Fruit fly (Drosophila melanogaster) whole organism, embryonic: Measurements from ENCODE around the gene CG34384.

Source experiments
- CG10462 ChIP-seq: fragments of 200-800 bp; sonication (Bioruptor generic); optimal IDR thresholded peaks from 2 replicates; lab custom pipeline; 2016; ENCODE audit warnings: missing biosample characterization, missing genetic modification characterization
- CG12104 ChIP-seq: fragments of 200-800 bp; sonication (Bioruptor generic); optimal IDR thresholded peaks from 3 replicates; lab custom pipeline; 2016; ENCODE audit warnings: missing biosample characterization, missing genetic modification characterization
- CG12942 ChIP-seq: fragments of 200-800 bp; sonication (Bioruptor generic); optimal IDR thresholded peaks from 3 replicates; lab custom pipeline; 2016; ENCODE audit warnings: missing biosample characterization, missing genetic modification characterization
- CG13296 ChIP-seq: fragments of 200-800 bp; sonication (Bioruptor generic); optimal IDR thresholded peaks from 3 replicates; lab custom pipeline; 2018; ENCODE audit warnings: missing biosample characterization, mild to moderate bottlenecking, missing genetic modification characterization
- CG15011 ChIP-seq: fragments of 200-800 bp; sonication (Bioruptor generic); optimal IDR thresholded peaks from 3 replicates; lab custom pipeline; 2018; ENCODE audit warnings: missing biosample characterization, mild to moderate bottlenecking, missing genetic modification characterization
- CG17912 ChIP-seq: fragments of 200-800 bp; sonication (Bioruptor generic); optimal IDR thresholded peaks from 2 replicates; lab custom pipeline; 2018; ENCODE audit warnings: missing biosample characterization, mild to moderate bottlenecking, missing genetic modification characterization
- CG18262 ChIP-seq: fragments of 200-800 bp; optimal IDR thresholded peaks from 3 replicates; lab custom pipeline; 2019; ENCODE audit warnings: missing biosample characterization, mild to moderate bottlenecking, missing genetic modification characterization, moderate library complexity
- CG2116 ChIP-seq: fragments of 200-800 bp; sonication (Bioruptor generic); optimal IDR thresholded peaks from 3 replicates; lab custom pipeline; 2018; ENCODE audit warnings: missing biosample characterization, mild to moderate bottlenecking, missing genetic modification characterization
- CG3281 ChIP-seq: fragments of 200-800 bp; sonication (Bioruptor generic); optimal IDR thresholded peaks from 3 replicates; lab custom pipeline; 2017; ENCODE audit warnings: missing biosample characterization, mild to moderate bottlenecking, missing genetic modification characterization
- CG33557 ChIP-seq: fragments of 200-800 bp; sonication (Bioruptor generic); optimal IDR thresholded peaks from 2 replicates; lab custom pipeline; 2019; ENCODE audit warnings: missing biosample characterization, mild to moderate bottlenecking, missing genetic modification characterization, moderate library complexity
- CG42726 ChIP-seq: fragments of 200-800 bp; sonication (Bioruptor generic); IDR thresholded peaks from 2 replicates; pipeline ENCODE4 v1.3.6; 2022; ENCODE audit warnings: missing biosample characterization, missing genetic modification characterization; ENCODE audit not compliant: partially characterized antibody
- CG4424 ChIP-seq: fragments of 200-800 bp; sonication (Bioruptor generic); optimal IDR thresholded peaks from 3 replicates; lab custom pipeline; 2016; ENCODE audit warnings: missing biosample characterization, missing genetic modification characterization
- CG7745 ChIP-seq: fragments of 200-800 bp; sonication (Bioruptor generic); optimal IDR thresholded peaks from 2 replicates; lab custom pipeline; 2018; ENCODE audit warnings: missing biosample characterization, mild to moderate bottlenecking, missing genetic modification characterization, moderate library complexity
- CG7839 ChIP-seq: fragments of 200-800 bp; sonication (Bioruptor generic); optimal IDR thresholded peaks from 3 replicates; lab custom pipeline; 2018; ENCODE audit warnings: missing biosample characterization, mild to moderate bottlenecking, missing genetic modification characterization, moderate library complexity
- CG7987 ChIP-seq: fragments of 200-800 bp; sonication (Bioruptor generic); optimal IDR thresholded peaks from 2 replicates; lab custom pipeline; 2018; ENCODE audit warnings: missing biosample characterization, mild to moderate bottlenecking, missing genetic modification characterization, moderate library complexity
- CG8765 ChIP-seq: fragments of 200-800 bp; sonication (Bioruptor generic); IDR thresholded peaks from 2 replicates; pipeline ENCODE4 v1.3.6; 2022; ENCODE audit warnings: missing biosample characterization, missing genetic modification characterization
- CG9797 ChIP-seq: fragments of 200-800 bp; sonication (Bioruptor generic); optimal IDR thresholded peaks from 3 replicates; lab custom pipeline; 2018; ENCODE audit warnings: missing biosample characterization, mild to moderate bottlenecking, missing genetic modification characterization
- Elba2 ChIP-seq: fragments of 200-800 bp; sonication (Bioruptor generic); optimal IDR thresholded peaks from 3 replicates; lab custom pipeline; 2016; ENCODE audit warnings: missing biosample characterization, missing genetic modification characterization
- Ets97D ChIP-seq: fragments of 200-800 bp; sonication (Bioruptor generic); optimal IDR thresholded peaks from 3 replicates; lab custom pipeline; 2016; ENCODE audit warnings: missing biosample characterization, missing genetic modification characterization
- HmgD ChIP-seq: fragments of 200-800 bp; sonication (Bioruptor generic); optimal IDR thresholded peaks from 3 replicates; lab custom pipeline; 2016; ENCODE audit warnings: missing biosample characterization, missing genetic modification characterization
- Lpt ChIP-seq: fragments of >200 bp; optimal IDR thresholded peaks from 2 replicates; lab custom pipeline; 2018; ENCODE audit warnings: missing biosample characterization, missing genetic modification characterization
- MBD-R2 ChIP-seq: fragments of 200-800 bp; sonication (Bioruptor generic); IDR thresholded peaks from 2 replicates; pipeline ENCODE4 v1.3.6; 2022; ENCODE audit warnings: missing biosample characterization, missing genetic modification characterization
- NK7.1 ChIP-seq: fragments of 200-800 bp; sonication (Bioruptor generic); optimal IDR thresholded peaks from 3 replicates; lab custom pipeline; 2016; ENCODE audit warnings: missing biosample characterization, missing genetic modification characterization
- Nf-YC ChIP-seq: fragments of 200-800 bp; optimal IDR thresholded peaks from 3 replicates; lab custom pipeline; 2019; ENCODE audit warnings: missing biosample characterization, mild to moderate bottlenecking, missing genetic modification characterization, moderate library complexity
- NfI ChIP-seq: fragments of 200-800 bp; sonication (Bioruptor generic); optimal IDR thresholded peaks from 3 replicates; lab custom pipeline; 2018; ENCODE audit warnings: missing biosample characterization, mild to moderate bottlenecking, missing genetic modification characterization, moderate library complexity
- Xbp1 ChIP-seq: fragments of 200-800 bp; sonication (Bioruptor generic); optimal IDR thresholded peaks from 3 replicates; lab custom pipeline; 2016; ENCODE audit warnings: missing biosample characterization, mild to moderate bottlenecking, missing genetic modification characterization
- ara ChIP-seq: fragments of 200-800 bp; sonication (Bioruptor generic); IDR thresholded peaks from 2 replicates; pipeline ENCODE4 v1.3.6; 2022; ENCODE audit warnings: missing biosample characterization, missing genetic modification characterization
- bsh ChIP-seq, 2 experiments: fragments of 200-800 bp; sonication (Bioruptor generic); optimal IDR thresholded peaks; 2 replicates each; lab custom pipeline; 2017 to 2018; ENCODE audit warnings: mild to moderate bottlenecking in 2 of 2, missing biosample characterization in 2 of 2, missing genetic modification characterization in 2 of 2, moderate library complexity in 1 of 2
- chm ChIP-seq: fragments of 200-800 bp; sonication (Bioruptor generic); IDR thresholded peaks from 2 replicates; pipeline ENCODE4 v1.3.6; 2022; ENCODE audit warnings: missing biosample characterization, missing genetic modification characterization
- chn ChIP-seq: fragments of 200-800 bp; sonication (Bioruptor generic); optimal IDR thresholded peaks from 2 replicates; lab custom pipeline; 2016; ENCODE audit warnings: missing biosample characterization, missing genetic modification characterization
- disco-r ChIP-seq: fragments of 200-800 bp; sonication (Bioruptor generic); optimal IDR thresholded peaks from 2 replicates; lab custom pipeline; 2016; ENCODE audit warnings: missing biosample characterization, missing genetic modification characterization
- dmrt99B ChIP-seq: fragments of 200-800 bp; sonication (Bioruptor generic); optimal IDR thresholded peaks from 2 replicates; lab custom pipeline; 2018; ENCODE audit warnings: missing biosample characterization, mild to moderate bottlenecking, missing genetic modification characterization, moderate library complexity
- en ChIP-seq: fragments of 200-800 bp; sonication (Bioruptor generic); optimal IDR thresholded peaks from 2 replicates; lab custom pipeline; 2016; ENCODE audit warnings: missing biosample characterization, missing genetic modification characterization
- eyg ChIP-seq: fragments of 200-800 bp; sonication (Bioruptor generic); optimal IDR thresholded peaks from 3 replicates; lab custom pipeline; 2016; ENCODE audit warnings: missing biosample characterization, missing genetic modification characterization
- fd96Cb ChIP-seq: fragments of 200-800 bp; sonication (Bioruptor generic); optimal IDR thresholded peaks from 2 replicates; lab custom pipeline; 2018; ENCODE audit warnings: missing biosample characterization, mild to moderate bottlenecking, missing genetic modification characterization, moderate library complexity
- gem ChIP-seq: fragments of 200-800 bp; sonication (Bioruptor generic); optimal IDR thresholded peaks from 2 replicates; lab custom pipeline; 2019; ENCODE audit warnings: missing biosample characterization, mild to moderate bottlenecking, missing genetic modification characterization, moderate library complexity
- kay ChIP-seq: fragments of 200-800 bp; sonication (Bioruptor generic); optimal IDR thresholded peaks from 2 replicates; lab custom pipeline; 2016; ENCODE audit warnings: missing biosample characterization, missing genetic modification characterization
- lbe ChIP-seq: fragments of 200-800 bp; sonication (Bioruptor generic); optimal IDR thresholded peaks from 2 replicates; lab custom pipeline; 2016; ENCODE audit warnings: missing biosample characterization, mild to moderate bottlenecking, missing genetic modification characterization
- lilli ChIP-seq: fragments of 200-800 bp; sonication (Bioruptor generic); optimal IDR thresholded peaks from 3 replicates; lab custom pipeline; 2016; ENCODE audit warnings: missing biosample characterization, missing genetic modification characterization
- maf-S ChIP-seq: fragments of 200-800 bp; sonication (Bioruptor generic); optimal IDR thresholded peaks from 2 replicates; lab custom pipeline; 2016; ENCODE audit warnings: missing biosample characterization, missing genetic modification characterization
- nerfin-1 ChIP-seq: fragments of 200-800 bp; sonication (Bioruptor generic); optimal IDR thresholded peaks from 3 replicates; lab custom pipeline; 2019; ENCODE audit warnings: missing biosample characterization, mild to moderate bottlenecking, missing genetic modification characterization, moderate library complexity
- pan ChIP-seq, 4 experiments: fragments of >200 bp in 3 of 4; fragments of 200-800 bp in 1 of 4; sonication (Bioruptor generic) in 1 of 4; optimal IDR thresholded peaks in 3 of 4; IDR thresholded peaks in 1 of 4; 2 replicates each; pipeline versions ENCODE4 v1.3.6 to Lab custom; 2017 to 2022; ENCODE audit warnings: missing biosample characterization in 2 of 4, missing genetic modification characterization in 2 of 4, mixed read lengths in 1 of 4
- pros ChIP-seq: fragments of 200-800 bp; sonication (Bioruptor generic); optimal IDR thresholded peaks from 3 replicates; lab custom pipeline; 2019; ENCODE audit warnings: missing biosample characterization, mild to moderate bottlenecking, missing genetic modification characterization, moderate library complexity
- sc ChIP-seq, 3 experiments: fragments of >200 bp in 2 of 3; fragments of 200-800 bp in 1 of 3; sonication (Bioruptor generic) in 1 of 3; optimal IDR thresholded peaks; 2 replicates in 2 of 3; 3 replicates in 1 of 3; lab custom pipeline; 2017; ENCODE audit warnings: mild to moderate bottlenecking in 1 of 3, missing biosample characterization in 1 of 3, missing genetic modification characterization in 1 of 3, missing genetic modification reagents in 1 of 3
- sna ChIP-seq: fragments of 200-800 bp; sonication (Bioruptor generic); IDR thresholded peaks from 2 replicates; pipeline ENCODE4 v1.3.6; 2022; ENCODE audit warnings: missing biosample characterization, missing genetic modification characterization; ENCODE audit not compliant: partially characterized antibody
- sqz ChIP-seq: fragments of 200-800 bp; sonication (Bioruptor generic); optimal IDR thresholded peaks from 3 replicates; lab custom pipeline; 2018; ENCODE audit warnings: missing biosample characterization, mild to moderate bottlenecking, missing genetic modification characterization
- trh ChIP-seq: fragments of 200-800 bp; sonication (Bioruptor generic); optimal IDR thresholded peaks from 2 replicates; lab custom pipeline; 2016; ENCODE audit warnings: missing biosample characterization, missing genetic modification characterization
- unc-4 ChIP-seq: fragments of 200-800 bp; sonication (Bioruptor generic); IDR thresholded peaks from 2 replicates; pipeline ENCODE4 v1.3.6; 2022; ENCODE audit warnings: missing biosample characterization, missing genetic modification characterization; ENCODE audit not compliant: partially characterized antibody
- z ChIP-seq: fragments of 200-800 bp; sonication (Bioruptor generic); IDR thresholded peaks from 3 replicates; pipeline ENCODE4 v1.3.6; 2022; ENCODE audit warnings: missing biosample characterization, missing genetic modification characterization

CG34384 gene

dm6 chr3R:7813981-7814529 is at the start of gene CG34384 (continued):
- TF ChIP-seq CG10462 (no peak), MBD-R2 (GFP tag; lab: Robert Waterston, UW) (no peak), fd96Cb (tag; lab: Kevin White, UChicago) (peak; percentile 31), Lpt (GFP tag; lab: Kevin White, UChicago) (no peak), Ets97D (no peak), gem (tag; lab: Kevin White, UChicago) (peak; percentile 65), CG3281 (GFP tag; lab: Kevin White, UChicago) (peak; percentile 80), unc-4 (no peak), CG7839 (tag; lab: Kevin White, UChicago) (peak; percentile 60), HmgD (GFP tag; lab: Kevin White, UChicago) (no peak), sna (GFP tag; lab: Robert Waterston, UW) (no peak), en (GFP tag; lab: Kevin White, UChicago) (peak; percentile 17), lilli (peak; percentile 58), CG12942 (GFP tag; lab: Kevin White, UChicago) (peak; percentile 6), ara (GFP tag; lab: Robert Waterston, UW) (no peak), Xbp1 (peak; percentile 40), lbe (no peak), NK7.1 (GFP tag; lab: Kevin White, UChicago) (no peak), CG18262 (tag; lab: Kevin White, UChicago) (peak; percentile 75), chn (GFP tag; lab: Kevin White, UChicago) (no peak), eyg (GFP tag; lab: Kevin White, UChicago) (no peak), NfI (GFP tag; lab: Kevin White, UChicago) (peak; percentile 19), maf-S (GFP tag; lab: Kevin White, UChicago) (peak; percentile 32), sc (optimal IDR thresholded peaks at IDR 0.05; lab: Kevin White, UChicago) (no peak), sc (GFP tag; optimal IDR thresholded peaks at IDR 0.05; lab: Kevin White, UChicago) (no peak), bsh (GFP tag; optimal IDR thresholded peaks at IDR 0.05; lab: Kevin White, UChicago) (no peak), nerfin-1 (tag; lab: Kevin White, UChicago) (peak; percentile 45), CG12104 (peak; percentile 72), pros (GFP tag; lab: Kevin White, UChicago) (no peak), CG8765 (GFP tag; lab: Robert Waterston, UW) (peak; percentile 17; the same call in 1 of the 2 replicates), sqz (GFP tag; lab: Kevin White, UChicago) (no peak), CG17912 (GFP tag; lab: Kevin White, UChicago) (no peak), CG7745 (no peak), chm (GFP tag; lab: Robert Waterston, UW) (no peak), disco-r (GFP tag; lab: Kevin White, UChicago) (peak; percentile 33), CG4424 (GFP tag; lab: Kevin White, UChicago) (peak; percentile 69), CG33557 (GFP tag; lab: Kevin White, UChicago) (no peak), Elba2 (GFP tag; lab: Kevin White, UChicago) (peak; percentile 14), CG42726 (GFP tag; lab: Robert Waterston, UW) (no peak), CG9797 (GFP tag; lab: Kevin White, UChicago) (no peak), CG7987 (GFP tag; lab: Kevin White, UChicago) (no peak), z (peak; percentile 69; the same call in 1 of the 3 replicates), kay (GFP tag; lab: Kevin White, UChicago) (no peak), trh (GFP tag; lab: Kevin White, UChicago) (no peak), dmrt99B (tag; lab: Kevin White, UChicago) (peak; percentile 70), CG13296 (GFP tag; lab: Kevin White, UChicago) (peak; percentile 67), Nf-YC (peak; percentile 66), CG15011 (peak; percentile 64), CG2116 (GFP tag; lab: Kevin White, UChicago) (peak; percentile 23), pan (optimal IDR thresholded peaks at IDR 0.05; lab: Kevin White, UChicago) (no peak), pan (GFP tag; optimal IDR thresholded peaks at IDR 0.05 in 1 of 2, IDR thresholded peaks at IDR 0.05 in 1 of 2) (no peak)
